Worm (Caenorhabditis elegans): Measurements from ENCODE around the gene F57B9.3.

The F57B9.3 gene

DNA sequence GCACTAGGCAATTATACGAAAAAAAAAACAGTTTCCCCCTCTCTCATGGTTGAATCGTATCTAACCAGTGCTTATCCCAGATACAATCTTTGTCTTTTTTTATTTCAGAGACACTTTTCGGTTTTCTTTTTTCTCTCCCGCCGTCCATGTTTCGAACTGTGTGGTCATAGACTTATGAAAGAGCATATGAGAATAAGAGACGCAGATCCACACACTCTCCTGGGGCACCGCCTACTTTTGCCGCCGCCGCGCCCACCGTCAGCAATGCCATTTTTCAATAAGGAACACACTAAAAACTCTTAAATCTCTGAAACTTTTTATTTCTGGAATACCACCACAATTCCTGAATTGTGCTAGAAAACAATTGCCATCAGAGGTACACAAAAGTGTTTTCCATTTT is 50.3 kb downstream of the F57B9.3 start, which contains the start of gene prk-1:
TSS of gene prk-1 (plus strand) at position 269 of the 400 bp plus-strand sequence.
- TF ChIP-seq nhr-41 (GFP tag; IDR thresholded peaks at IDR 0.05) (no peak), T26A8.4 (GFP tag; IDR thresholded peaks at IDR 0.05) (peak; percentile 55; the same call in 1 of the 2 replicates), snpc-4 (tag; optimal IDR thresholded peaks at IDR 0.05) (no peak), nhr-28 (tag; optimal IDR thresholded peaks at IDR 0.05) (peak; percentile 7), zip-2 (tag; optimal IDR thresholded peaks at IDR 0.05) (no peak), hlh-11 (tag; optimal IDR thresholded peaks at IDR 0.05) (peak; percentile 12), zfp-3 (GFP tag; conservative IDR thresholded peaks at IDR 0.05) (no peak), ceh-82 (tag; optimal IDR thresholded peaks at IDR 0.05) (no peak), hmg-1.1 (GFP tag; IDR thresholded peaks at IDR 0.05) (no peak), mes-2 (tag; optimal IDR thresholded peaks at IDR 0.05; ENCODE audit: poor library complexity, severe bottlenecking) (peak; percentile 2), nhr-25 (tag; optimal IDR thresholded peaks at IDR 0.05; ENCODE audit: borderline replicate concordance, insufficient read depth) (no peak), cey-2 (tag; optimal IDR thresholded peaks at IDR 0.05; ENCODE audit: borderline replicate concordance, insufficient read depth) (no peak), nhr-6 (tag; optimal IDR thresholded peaks at IDR 0.05) (no peak), nhr-42 (GFP tag; IDR thresholded peaks at IDR 0.05) (no peak)

DNA sequence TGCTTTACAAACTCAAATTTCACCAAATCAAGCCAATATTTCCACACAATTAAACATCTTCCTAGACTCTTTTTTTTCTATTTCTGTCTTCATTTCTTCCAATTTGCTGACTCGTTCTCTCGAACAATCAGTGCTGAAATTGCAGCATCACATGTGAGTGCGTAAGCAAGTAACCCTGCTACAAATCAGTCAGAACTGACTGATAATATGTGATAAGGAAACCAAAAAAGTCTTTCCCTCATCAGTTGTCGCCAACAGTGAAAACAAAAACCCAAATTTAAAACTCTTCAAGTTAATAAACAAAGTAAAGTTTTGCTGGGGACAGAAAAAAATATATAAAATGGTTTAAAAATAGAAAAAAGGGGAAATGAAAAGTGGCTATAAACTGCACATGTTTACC is 51.8 kb downstream of the F57B9.3 start:
- TF ChIP-seq nhr-28 (tag; optimal IDR thresholded peaks at IDR 0.05) (peak; percentile 73), daf-16 (GFP tag; optimal IDR thresholded peaks at IDR 0.05) (peak in 1 of 2 experiments; percentile 1), daf-16 (tag; optimal IDR thresholded peaks at IDR 0.05) (peak; percentile 80), hlh-11 (tag; optimal IDR thresholded peaks at IDR 0.05) (peak; percentile 74), nhr-237 (tag; optimal IDR thresholded peaks at IDR 0.05) (no peak), R02D3.7 (tag; optimal IDR thresholded peaks at IDR 0.05) (no peak), nhr-6 (tag; optimal IDR thresholded peaks at IDR 0.05) (no peak), php-3 (GFP tag; IDR thresholded peaks at IDR 0.05) (peak; percentile 24; the same call in 1 of the 2 replicates), ztf-11 (tag; optimal IDR thresholded peaks at IDR 0.05) (no peak), dve-1 (tag; optimal IDR thresholded peaks at IDR 0.05; ENCODE audit: insufficient read depth) (peak; percentile 71), hlh-30 (tag; optimal IDR thresholded peaks at IDR 0.05; ENCODE audit: insufficient read depth) (peak; percentile 30), nhr-77 (tag; optimal IDR thresholded peaks at IDR 0.05) (peak; percentile 47), mdl-1 (tag; optimal IDR thresholded peaks at IDR 0.05) (peak in 1 of 2 experiments; percentile 16), dmd-6 (GFP tag; IDR thresholded peaks at IDR 0.05) (peak; percentile 66), snpc-1.2 (GFP tag; IDR thresholded peaks at IDR 0.05) (no peak), Y105C5A.15 (GFP tag; IDR thresholded peaks at IDR 0.05) (no peak), pqm-1 (tag; optimal IDR thresholded peaks at IDR 0.05) (peak; percentile 87)
